Worm (Caenorhabditis elegans) whole organism, late embryonic: Measurements from ENCODE around the gene str-262.

Experiments
- T23F11.4 ChIP-seq: fragments of 200-800 bp; sonication (Bioruptor generic); optimal IDR thresholded peaks from 2 replicates; lab custom pipeline; 2018; ENCODE audit warnings: mild to moderate bottlenecking, missing genetic modification characterization, missing compliant biosample characterization
- ama-1 ChIP-seq: fragments of 150-350 bp; optimal IDR thresholded peaks from 2 replicates; lab custom pipeline; 2014
- ceh-14 ChIP-seq: sonication (generic microtip); optimal IDR thresholded peaks from 2 replicates; lab custom pipeline; 2016; ENCODE audit warnings: missing genotype, missing genetic modification characterization, missing compliant biosample characterization
- ceh-24 ChIP-seq: sonication (generic microtip); optimal IDR thresholded peaks from 2 replicates; lab custom pipeline; 2016; ENCODE audit warnings: mild to moderate bottlenecking, missing genetic modification characterization, missing compliant biosample characterization
- ceh-30 ChIP-seq: fragments of 150-350 bp; optimal IDR thresholded peaks from 2 replicates; lab custom pipeline; 2014; ENCODE audit warnings: missing biosample characterization, missing genetic modification characterization
- dve-1 ChIP-seq: sonication (generic microtip); optimal IDR thresholded peaks from 2 replicates; lab custom pipeline; 2017; ENCODE audit warnings: antibody characterized with exemption, mild to moderate bottlenecking, missing genetic modification characterization, missing compliant biosample characterization
- hlh-15 ChIP-seq: sonication (generic microtip); optimal IDR thresholded peaks from 2 replicates; lab custom pipeline; 2016; ENCODE audit warnings: missing genetic modification characterization, missing compliant biosample characterization
- ref-2 ChIP-seq: sonication (generic microtip); optimal IDR thresholded peaks from 2 replicates; lab custom pipeline; 2016; ENCODE audit warnings: missing genetic modification characterization, missing compliant biosample characterization
- sdc-2 ChIP-seq: sonication (generic microtip); optimal IDR thresholded peaks from 2 replicates; lab custom pipeline; 2016; ENCODE audit warnings: missing genotype, missing genetic modification characterization, missing compliant biosample characterization
- tbx-2 ChIP-seq: sonication (generic microtip); optimal IDR thresholded peaks from 2 replicates; lab custom pipeline; 2016; ENCODE audit warnings: missing genetic modification characterization, missing compliant biosample characterization
- unc-3 ChIP-seq, 2 experiments: fragments of 200-800 bp in 1 of 2; sonication (Bioruptor generic) in 1 of 2; sonication (generic microtip) in 1 of 2; conservative IDR thresholded peaks in 1 of 2; optimal IDR thresholded peaks in 1 of 2; 2 replicates each; pipeline versions ENCODE4 v1.3.6 to Lab custom; 2016 to 2022; ENCODE audit warnings: missing compliant biosample characterization in 2 of 2, missing genetic modification characterization in 2 of 2, missing genetic modification reagents in 1 of 2
- unc-42 ChIP-seq: sonication (generic microtip); optimal IDR thresholded peaks from 2 replicates; lab custom pipeline; 2016; ENCODE audit warnings: missing genotype, missing genetic modification characterization, missing compliant biosample characterization

ce11 chrV:727484-728351, 24.9 kb downstream of the str-262 start, which contains the start of the genes icl-1 and srh-2:
- TF ChIP-seq ama-1, result no peak
- TF ChIP-seq hlh-15, result no peak
- TF ChIP-seq tbx-2 (tag; lab: Kevin White, UChicago), result no peak
- TF ChIP-seq dve-1, result no peak
- TF ChIP-seq ceh-30 (tag; lab: Kevin White, UChicago), result no peak
- no peak for TF ChIP-seq ceh-24 (tag; lab: Kevin White, UChicago)
- no peak for TF ChIP-seq unc-3 (GFP tag; conservative IDR thresholded peaks at IDR 0.05; lab: Robert Waterston, UW)
- TF ChIP-seq unc-3 (tag; optimal IDR thresholded peaks at IDR 0.05; lab: Kevin White, UChicago), result no peak
- TF ChIP-seq ceh-14 (tag; lab: Kevin White, UChicago), result no peak
- no peak for TF ChIP-seq sdc-2 (tag; lab: Kevin White, UChicago)
- TF ChIP-seq ref-2 (tag; lab: Kevin White, UChicago), result no peak
- no peak for TF ChIP-seq unc-42 (tag; lab: Kevin White, UChicago)
- no peak for TF ChIP-seq T23F11.4 (GFP tag; lab: Kevin White, UChicago)
